Comparison of ENCODE assay signal across 3 worm cellular contexts in genomic region chrIII:12608220-12608958, ce11.
TF ChIP-seq lines count a peak whose summit lies in the region.

TSS of gene epc-1 (minus strand) at chrIII:12608586.

TF ChIP-seq in whole organism, L1 larva, 84 proteins besides CTCF, POLR2A, EP300 and RAD21 (continued from another document and continues in another):
- TF ChIP-seq pqm-1 (tag; optimal IDR thresholded peaks at IDR 0.05; lab: Kevin White, UChicago) (peak; percentile 5), ces-1 (GFP tag; optimal IDR thresholded peaks at IDR 0.05; lab: Kevin White, UChicago) (no peak), ceh-63 (GFP tag; optimal IDR thresholded peaks at IDR 0.05; lab: Kevin White, UChicago) (no peak), unc-62 (GFP tag; optimal IDR thresholded peaks at IDR 0.05; lab: Kevin White, UChicago) (no peak), fkh-10 (GFP tag; optimal IDR thresholded peaks at IDR 0.05; lab: Kevin White, UChicago) (peak; percentile 85), sox-4 (tag; optimal IDR thresholded peaks at IDR 0.05; lab: Kevin White, UChicago) (peak; percentile 44), hlh-17 (GFP tag; optimal IDR thresholded peaks at IDR 0.05; lab: Kevin White, UChicago; ENCODE audit: borderline replicate concordance) (no peak), mdl-1 (tag; optimal IDR thresholded peaks at IDR 0.05; lab: Kevin White, UChicago) (peak in 1 of 2 experiments; percentile 98), lin-15B (tag; optimal IDR thresholded peaks at IDR 0.05; lab: Kevin White, UChicago) (peak; percentile 72), snu-23 (GFP tag; optimal IDR thresholded peaks at IDR 0.05; lab: Kevin White, UChicago) (peak; percentile 98), irx-1 (tag; optimal IDR thresholded peaks at IDR 0.05; lab: Kevin White, UChicago) (peak; percentile 79), hpl-2 (GFP tag; optimal IDR thresholded peaks at IDR 0.05; lab: Kevin White, UChicago) (peak; percentile 11), nhr-71 (tag; optimal IDR thresholded peaks at IDR 0.05; lab: Kevin White, UChicago) (peak; percentile 98), sup-37 (GFP tag; optimal IDR thresholded peaks at IDR 0.05; lab: Kevin White, UChicago) (peak; percentile 42), egl-13 (tag; optimal IDR thresholded peaks at IDR 0.05; lab: Kevin White, UChicago) (peak; percentile 88), nhr-85 (tag; lab: Kevin White, UChicago) (peak; percentile 96), nhr-90 (tag; optimal IDR thresholded peaks at IDR 0.05; lab: Kevin White, UChicago; ENCODE audit: poor library complexity) (peak; percentile 86), ets-5 (GFP tag; IDR thresholded peaks at IDR 0.05; lab: Robert Waterston, UW) (no peak), lir-3 (tag; optimal IDR thresholded peaks at IDR 0.05; lab: Kevin White, UChicago; ENCODE audit: poor library complexity) (peak; percentile 69), xbp-1 (tag; optimal IDR thresholded peaks at IDR 0.05; lab: Kevin White, UChicago) (peak; percentile 93), vab-15 (tag; optimal IDR thresholded peaks at IDR 0.05; lab: Kevin White, UChicago) (no peak), nhr-28 (tag; optimal IDR thresholded peaks at IDR 0.05; lab: Kevin White, UChicago) (no peak), tbx-2 (tag; optimal IDR thresholded peaks at IDR 0.05; lab: Kevin White, UChicago) (peak; percentile 96), aly-2 (tag; optimal IDR thresholded peaks at IDR 0.05; lab: Kevin White, UChicago) (no peak), lin-14 (GFP tag; optimal IDR thresholded peaks at IDR 0.05; lab: Kevin White, UChicago) (peak; percentile 98), aha-1 (tag; optimal IDR thresholded peaks at IDR 0.05; lab: Kevin White, UChicago) (peak; percentile 80), unc-86 (tag; optimal IDR thresholded peaks at IDR 0.05; lab: Kevin White, UChicago) (peak; percentile 96), efl-1 (optimal IDR thresholded peaks at IDR 0.05; lab: Kevin White, UChicago) (peak; percentile 87 to 94), efl-1 (GFP tag; optimal IDR thresholded peaks at IDR 0.05 in 1 of 2; lab: Kevin White, UChicago) (peak; percentile 68 to 96), isw-1 (GFP tag; IDR thresholded peaks at IDR 0.05; lab: Robert Waterston, UW) (peak; percentile 90), nhr-11 (tag; optimal IDR thresholded peaks at IDR 0.05; lab: Kevin White, UChicago) (peak; percentile 54), ztf-4 (tag; optimal IDR thresholded peaks at IDR 0.05; lab: Kevin White, UChicago) (peak; percentile 87), tlp-1 (tag; optimal IDR thresholded peaks at IDR 0.05; lab: Kevin White, UChicago) (no peak), fkh-4 (tag; optimal IDR thresholded peaks at IDR 0.05; lab: Kevin White, UChicago; ENCODE audit: borderline replicate concordance) (no peak), nhr-237 (tag; optimal IDR thresholded peaks at IDR 0.05; lab: Kevin White, UChicago) (peak; percentile 75), mab-9 (GFP tag; IDR thresholded peaks at IDR 0.05; lab: Robert Waterston, UW) (peak; percentile 65; the same call in 1 of the 2 replicates), elt-3 (tag; optimal IDR thresholded peaks at IDR 0.05; lab: Kevin White, UChicago) (peak in 3 of 6 experiments; percentile 51 to 77 (median 73)), rnt-1 (tag; optimal IDR thresholded peaks at IDR 0.05; lab: Kevin White, UChicago) (peak; percentile 83), unc-98 (GFP tag; IDR thresholded peaks at IDR 0.05; lab: Robert Waterston, UW) (no peak; the same call in 1 of the 2 replicates), lin-13 (GFP tag; optimal IDR thresholded peaks at IDR 0.05; lab: Kevin White, UChicago) (peak; percentile 91), snpc-4 (tag; optimal IDR thresholded peaks at IDR 0.05; lab: Kevin White, UChicago) (peak; percentile 70), lin-35 (GFP tag; optimal IDR thresholded peaks at IDR 0.05; lab: Kevin White, UChicago) (peak; percentile 81 to 87), ceh-8 (GFP tag; optimal IDR thresholded peaks at IDR 0.05; lab: Kevin White, UChicago) (peak; percentile 91)

TF ChIP-seq in whole organism, L3 larva, 47 proteins besides CTCF, POLR2A, EP300 and RAD21 (continued from another document):
- TF ChIP-seq eor-1 (tag; optimal IDR thresholded peaks at IDR 0.05; lab: Kevin White, UChicago) (no peak), aly-2 (tag; optimal IDR thresholded peaks at IDR 0.05; lab: Kevin White, UChicago) (no peak), nfya-1 (tag; optimal IDR thresholded peaks at IDR 0.05; lab: Kevin White, UChicago; ENCODE audit: insufficient read depth) (peak; percentile 95), ama-1 (optimal IDR thresholded peaks at IDR 0.05; lab: Kevin White, UChicago) (peak; percentile 93), lin-39 (tag; optimal IDR thresholded peaks at IDR 0.05; lab: Kevin White, UChicago) (peak; percentile 91), nhr-11 (tag; optimal IDR thresholded peaks at IDR 0.05; lab: Kevin White, UChicago) (peak; percentile 21), sea-2 (GFP tag; optimal IDR thresholded peaks at IDR 0.05; lab: Kevin White, UChicago) (peak; percentile 97), nhr-77 (tag; optimal IDR thresholded peaks at IDR 0.05; lab: Kevin White, UChicago) (no peak), pqm-1 (tag; optimal IDR thresholded peaks at IDR 0.05; lab: Kevin White, UChicago) (peak; percentile 77), unc-39 (tag; optimal IDR thresholded peaks at IDR 0.05; lab: Kevin White, UChicago) (no peak), elt-3 (tag; optimal IDR thresholded peaks at IDR 0.05; lab: Kevin White, UChicago) (peak in 1 of 3 experiments; percentile 79), mdl-1 (tag; optimal IDR thresholded peaks at IDR 0.05; lab: Kevin White, UChicago) (peak; percentile 80), daf-12 (tag; optimal IDR thresholded peaks at IDR 0.05; lab: Kevin White, UChicago) (no peak), tbx-2 (tag; optimal IDR thresholded peaks at IDR 0.05; lab: Kevin White, UChicago) (peak; percentile 76), nhr-25 (tag; optimal IDR thresholded peaks at IDR 0.05; lab: Kevin White, UChicago) (peak; percentile 92), zag-1 (tag; optimal IDR thresholded peaks at IDR 0.05; lab: Kevin White, UChicago) (peak; percentile 1), ZK546.5 (tag; optimal IDR thresholded peaks at IDR 0.05; lab: Kevin White, UChicago) (no peak), ceh-16 (tag; optimal IDR thresholded peaks at IDR 0.05; lab: Kevin White, UChicago) (no peak), skn-1 (tag; optimal IDR thresholded peaks at IDR 0.05; lab: Kevin White, UChicago) (peak; percentile 82), fos-1 (tag; optimal IDR thresholded peaks at IDR 0.05; lab: Kevin White, UChicago) (no peak), egl-27 (tag; optimal IDR thresholded peaks at IDR 0.05; lab: Kevin White, UChicago) (no peak), ceh-82 (tag; optimal IDR thresholded peaks at IDR 0.05; lab: Kevin White, UChicago) (peak; percentile 83), nhr-12 (tag; optimal IDR thresholded peaks at IDR 0.05; lab: Kevin White, UChicago) (no peak), R02D3.7 (tag; optimal IDR thresholded peaks at IDR 0.05; lab: Kevin White, UChicago) (peak; percentile 68), jun-1 (tag; optimal IDR thresholded peaks at IDR 0.05; lab: Kevin White, UChicago) (peak; percentile 95), elt-1 (tag; optimal IDR thresholded peaks at IDR 0.05; lab: Kevin White, UChicago) (peak; percentile 70), ceh-28 (tag; optimal IDR thresholded peaks at IDR 0.05; lab: Kevin White, UChicago) (peak; percentile 90), pha-4 (tag; optimal IDR thresholded peaks at IDR 0.05; lab: Kevin White, UChicago) (peak; percentile 90)
TF ChIP-seq in whole organism, L3 larva: peak in this region for 29.

TF ChIP-seq in whole organism, young adult, 124 proteins besides CTCF, POLR2A, EP300 and RAD21 (continued from another document and continues in another):
- TF ChIP-seq xnd-1 (tag; optimal IDR thresholded peaks at IDR 0.05; lab: Kevin White, UChicago) (peak; percentile 27), sea-2 (GFP tag; IDR thresholded peaks at IDR 0.05; lab: Robert Waterston, UW) (peak; percentile 18; the same call in 1 of the 2 replicates), egrh-3 (GFP tag; IDR thresholded peaks at IDR 0.05; lab: Robert Waterston, UW) (peak; percentile 95), aptf-2 (GFP tag; conservative IDR thresholded peaks at IDR 0.05; lab: Robert Waterston, UW) (0 out of 2 replicates have a peak, but pooled peaks have one; percentile 8), ceh-40 (GFP tag; IDR thresholded peaks at IDR 0.05; lab: Robert Waterston, UW) (0 out of 2 replicates have a peak, but pooled peaks have one; percentile 32), nhr-27 (tag; optimal IDR thresholded peaks at IDR 0.05; lab: Kevin White, UChicago) (no peak), F52B5.7 (tag; optimal IDR thresholded peaks at IDR 0.05; lab: Kevin White, UChicago) (peak; percentile 59), mcd-1 (GFP tag; IDR thresholded peaks at IDR 0.05; lab: Robert Waterston, UW) (peak; percentile 88), atf-7 (tag; optimal IDR thresholded peaks at IDR 0.05; lab: Kevin White, UChicago) (peak; percentile 93), hlh-26 (GFP tag; conservative IDR thresholded peaks at IDR 0.05; lab: Robert Waterston, UW) (no peak), tlf-1 (GFP tag; optimal IDR thresholded peaks at IDR 0.05; lab: Kevin White, UChicago) (peak; percentile 95), nhr-90 (tag; optimal IDR thresholded peaks at IDR 0.05; lab: Kevin White, UChicago) (no peak), ekl-4 (GFP tag; IDR thresholded peaks at IDR 0.05; lab: Robert Waterston, UW) (peak; percentile 97), madf-8 (GFP tag; conservative IDR thresholded peaks at IDR 0.05; lab: Robert Waterston, UW) (peak; percentile 45), F37B4.10 (GFP tag; IDR thresholded peaks at IDR 0.05; lab: Robert Waterston, UW) (0 out of 2 replicates have a peak, but pooled peaks have one; percentile 36), nfya-1 (tag; optimal IDR thresholded peaks at IDR 0.05; lab: Kevin White, UChicago; ENCODE audit: borderline replicate concordance, insufficient read depth) (no peak), hmg-20 (GFP tag; IDR thresholded peaks at IDR 0.05; lab: Robert Waterston, UW) (no peak), Y79H2A.3 (GFP tag; conservative IDR thresholded peaks at IDR 0.05; lab: Robert Waterston, UW) (peak; percentile 81), madf-3 (GFP tag; IDR thresholded peaks at IDR 0.05; lab: Robert Waterston, UW) (peak; percentile 100), B0261.1 (tag; optimal IDR thresholded peaks at IDR 0.05; lab: Kevin White, UChicago) (no peak), F39B2.1 (GFP tag; IDR thresholded peaks at IDR 0.05; lab: Robert Waterston, UW) (no peak), D2030.7 (GFP tag; IDR thresholded peaks at IDR 0.05; lab: Robert Waterston, UW) (peak; percentile 96), C17E4.6 (GFP tag; IDR thresholded peaks at IDR 0.05; lab: Robert Waterston, UW) (peak; percentile 98), lsl-1 (GFP tag; optimal IDR thresholded peaks at IDR 0.05; lab: Kevin White, UChicago) (peak; percentile 85), mxl-1 (tag; optimal IDR thresholded peaks at IDR 0.05; lab: Kevin White, UChicago) (no peak), unc-130 (GFP tag; optimal IDR thresholded peaks at IDR 0.05; lab: Kevin White, UChicago) (peak; percentile 61), F49E8.2 (tag; optimal IDR thresholded peaks at IDR 0.05; lab: Kevin White, UChicago; ENCODE audit: insufficient read depth) (peak; percentile 89), C06A6.2 (GFP tag; conservative IDR thresholded peaks at IDR 0.05; lab: Robert Waterston, UW) (peak; percentile 50; the same call in 1 of the 2 replicates), nhr-120 (GFP tag; IDR thresholded peaks at IDR 0.05; lab: Robert Waterston, UW) (no peak), F33H1.4 (GFP tag; IDR thresholded peaks at IDR 0.05; lab: Robert Waterston, UW) (peak; percentile 72), lin-35 (GFP tag; optimal IDR thresholded peaks at IDR 0.05; lab: Kevin White, UChicago) (peak in 1 of 3 experiments; percentile 67), ztf-22 (GFP tag; optimal IDR thresholded peaks at IDR 0.05; lab: Kevin White, UChicago) (peak; percentile 41), nfyb-1 (GFP tag; IDR thresholded peaks at IDR 0.05; lab: Robert Waterston, UW) (peak; percentile 94), ets-4 (GFP tag; optimal IDR thresholded peaks at IDR 0.05; lab: Kevin White, UChicago) (peak; percentile 66), lin-54 (GFP tag; optimal IDR thresholded peaks at IDR 0.05; lab: Kevin White, UChicago) (peak; percentile 85), die-1 (tag; optimal IDR thresholded peaks at IDR 0.05; lab: Kevin White, UChicago) (peak; percentile 38), ceh-79 (tag; optimal IDR thresholded peaks at IDR 0.05; lab: Kevin White, UChicago) (peak; percentile 23), Y53F4B.3 (GFP tag; IDR thresholded peaks at IDR 0.05; lab: Robert Waterston, UW) (no peak), T26A5.8 (tag; optimal IDR thresholded peaks at IDR 0.05; lab: Kevin White, UChicago) (no peak), hsf-1 (GFP tag; IDR thresholded peaks at IDR 0.05; lab: Robert Waterston, UW) (peak; percentile 68; the same call in 1 of the 2 replicates), F10E7.11 (tag; optimal IDR thresholded peaks at IDR 0.05; lab: Kevin White, UChicago) (peak; percentile 31), hmg-1.2 (GFP tag; IDR thresholded peaks at IDR 0.05; lab: Robert Waterston, UW) (peak; percentile 98), lsy-27 (tag; optimal IDR thresholded peaks at IDR 0.05; lab: Kevin White, UChicago; ENCODE audit: borderline replicate concordance, insufficient read depth) (peak; percentile 35), Y95B8A.8 (GFP tag; IDR thresholded peaks at IDR 0.05; lab: Robert Waterston, UW) (peak; percentile 92), egl-18 (GFP tag; IDR thresholded peaks at IDR 0.05; lab: Robert Waterston, UW) (no peak), fkh-3 (tag; optimal IDR thresholded peaks at IDR 0.05; lab: Kevin White, UChicago) (no peak), akir-1 (GFP tag; optimal IDR thresholded peaks at IDR 0.05; lab: Kevin White, UChicago) (no peak), lag-1 (GFP tag; IDR thresholded peaks at IDR 0.05; lab: Robert Waterston, UW) (no peak), attf-6 (GFP tag; IDR thresholded peaks at IDR 0.05; lab: Robert Waterston, UW) (no peak; the same call in 1 of the 2 replicates), mes-4 (tag; optimal IDR thresholded peaks at IDR 0.05; lab: Kevin White, UChicago) (no peak), zim-3 (tag; optimal IDR thresholded peaks at IDR 0.05; lab: Kevin White, UChicago) (peak; percentile 58), B0019.2 (GFP tag; conservative IDR thresholded peaks at IDR 0.05; lab: Robert Waterston, UW) (peak; percentile 79), bed-1 (GFP tag; IDR thresholded peaks at IDR 0.05; lab: Robert Waterston, UW) (no peak), mel-28 (tag; optimal IDR thresholded peaks at IDR 0.05; lab: Kevin White, UChicago; ENCODE audit: borderline replicate concordance) (no peak), let-607 (tag; optimal IDR thresholded peaks at IDR 0.05; lab: Kevin White, UChicago) (peak; percentile 97 to 98), tbp1 (GFP tag; optimal IDR thresholded peaks at IDR 0.05; lab: Kevin White, UChicago) (peak; percentile 73), F22D6.2 (tag; optimal IDR thresholded peaks at IDR 0.05; lab: Kevin White, UChicago) (no peak), lin-26 (GFP tag; IDR thresholded peaks at IDR 0.05; lab: Robert Waterston, UW) (peak; percentile 81), Y67H2A.10 (GFP tag; conservative IDR thresholded peaks at IDR 0.05; lab: Robert Waterston, UW) (peak; percentile 99), ztf-18 (tag; optimal IDR thresholded peaks at IDR 0.05; lab: Kevin White, UChicago) (peak; percentile 69), ZK185.1 (tag; optimal IDR thresholded peaks at IDR 0.05; lab: Kevin White, UChicago; ENCODE audit: poor library complexity, severe bottlenecking) (peak; percentile 59), let-526 (GFP tag; IDR thresholded peaks at IDR 0.05; lab: Robert Waterston, UW) (0 out of 2 replicates have a peak, but pooled peaks have one; percentile 66), sdz-38 (tag; optimal IDR thresholded peaks at IDR 0.05; lab: Kevin White, UChicago) (no peak), bed-2 (GFP tag; IDR thresholded peaks at IDR 0.05; lab: Robert Waterston, UW) (0 out of 2 replicates have a peak, but pooled peaks have one; percentile 16), efl-1 (GFP tag; optimal IDR thresholded peaks at IDR 0.05; lab: Kevin White, UChicago) (peak; percentile 45), attf-3 (GFP tag; conservative IDR thresholded peaks at IDR 0.05; lab: Robert Waterston, UW) (peak; percentile 60; the same call in 1 of the 2 replicates)
